Fruit fly (Drosophila melanogaster): ENCODE results near the gene Nrg.

Gene Nrg

DNA sequence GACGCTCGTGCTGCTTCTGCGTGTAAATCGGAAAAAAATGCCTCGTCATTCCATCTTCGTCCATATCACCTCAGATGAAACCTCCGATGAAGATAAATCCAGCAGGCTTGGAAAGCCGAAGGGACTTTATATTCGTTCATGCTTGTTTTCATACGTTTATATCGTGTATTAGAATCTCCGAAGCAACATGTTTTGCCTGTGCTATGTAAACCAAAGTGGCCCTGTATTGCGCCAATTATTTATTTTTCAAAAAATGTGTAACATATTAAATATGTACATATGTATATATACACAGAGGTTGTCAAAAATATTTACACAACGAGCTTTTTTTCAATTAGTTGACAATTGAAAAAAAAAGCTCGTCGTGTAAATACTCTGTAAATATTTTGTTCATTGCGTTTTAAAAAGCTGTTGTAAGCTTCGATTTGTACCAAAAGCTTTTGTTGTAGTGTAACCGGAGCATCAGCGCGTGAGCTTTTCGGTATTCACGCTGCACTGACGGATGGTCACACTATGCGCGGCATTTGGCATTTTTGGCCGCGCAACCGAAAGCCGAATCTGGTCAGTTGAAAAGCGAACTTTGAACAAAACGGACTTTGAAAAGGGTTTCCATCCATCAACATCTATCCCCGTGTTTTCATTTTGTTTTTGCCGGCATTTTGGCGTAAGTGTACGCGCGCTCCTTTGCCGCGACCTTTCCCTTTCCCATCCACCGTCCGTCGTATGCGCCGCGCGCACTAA is 56.7 kb downstream of the Nrg start, which contains the start of gene CG12065 (continued):
- peak; percentile 31 for TF ChIP-seq D19A (tag; optimal IDR thresholded peaks at IDR 0.05)
- TF ChIP-seq Lhr (GFP tag; optimal IDR thresholded peaks at IDR 0.05), result peak; percentile 90
- no peak for TF ChIP-seq prd (optimal IDR thresholded peaks at IDR 0.05)
- TF ChIP-seq prd (GFP tag; IDR thresholded peaks at IDR 0.05), result 0 out of 3 replicates have a peak, but pooled peaks have one; percentile 17
- TF ChIP-seq NC2β (GFP tag; optimal IDR thresholded peaks at IDR 0.05), result no peak
- no peak for TF ChIP-seq phol (tag; optimal IDR thresholded peaks at IDR 0.05)
- no peak for TF ChIP-seq CG9437 (GFP tag; optimal IDR thresholded peaks at IDR 0.05)
- peak; percentile 10; the same call in 1 of the 3 replicates for TF ChIP-seq Dbx (GFP tag; IDR thresholded peaks at IDR 0.05)
- TF ChIP-seq ato (GFP tag; IDR thresholded peaks at IDR 0.05; ENCODE audit: partially characterized antibody), result peak; percentile 63
- no peak for TF ChIP-seq hkb (optimal IDR thresholded peaks at IDR 0.05)
- TF ChIP-seq hkb (GFP tag; IDR thresholded peaks at IDR 0.05), result peak; percentile 36; the same call in 1 of the 2 replicates
- TF ChIP-seq CG9727 (GFP tag; optimal IDR thresholded peaks at IDR 0.05), result no peak
- TF ChIP-seq CG6689 (GFP tag; IDR thresholded peaks at IDR 0.05), result no peak
- peak; percentile 13 for TF ChIP-seq bab2 (GFP tag; optimal IDR thresholded peaks at IDR 0.05)
- TF ChIP-seq CG8388 (GFP tag; optimal IDR thresholded peaks at IDR 0.05), result peak; percentile 54
- no peak for TF ChIP-seq hth (optimal IDR thresholded peaks at IDR 0.05)
- peak; percentile 47 for TF ChIP-seq gcm (GFP tag; optimal IDR thresholded peaks at IDR 0.05)
- no peak for TF ChIP-seq stc (GFP tag; IDR thresholded peaks at IDR 0.05)
- peak; percentile 49; the same call in 2 of the 3 replicates for TF ChIP-seq knrl (GFP tag; IDR thresholded peaks at IDR 0.05; ENCODE audit: partially characterized antibody)
- peak; percentile 40 for TF ChIP-seq Dek (tag; optimal IDR thresholded peaks at IDR 0.05)
- TF ChIP-seq CG17361 (GFP tag; IDR thresholded peaks at IDR 0.05), result peak; percentile 37; the same call in 1 of the 3 replicates
- peak; percentile 16; the same call in 1 of the 2 replicates for TF ChIP-seq ranshi (GFP tag; IDR thresholded peaks at IDR 0.05)
- TF ChIP-seq ase (GFP tag; IDR thresholded peaks at IDR 0.05), result no peak
- peak; percentile 67 for TF ChIP-seq Nf-YC (tag; optimal IDR thresholded peaks at IDR 0.05)
- peak; percentile 69 for TF ChIP-seq tap (tag; optimal IDR thresholded peaks at IDR 0.05)
- TF ChIP-seq sug (tag; optimal IDR thresholded peaks at IDR 0.05), result peak; percentile 56
- peak; percentile 73 for TF ChIP-seq fd3F (GFP tag; optimal IDR thresholded peaks at IDR 0.05)
- peak; percentile 84 for TF ChIP-seq CG11504 (tag; optimal IDR thresholded peaks at IDR 0.05)
- TF ChIP-seq Ravus (GFP tag; IDR thresholded peaks at IDR 0.05), result no peak
- peak in 1 of 3 experiments; percentile 44 for TF ChIP-seq lola (GFP tag; optimal IDR thresholded peaks at IDR 0.05)
- peak; percentile 80 for TF ChIP-seq Med (GFP tag)
- TF ChIP-seq CG2712 (tag; optimal IDR thresholded peaks at IDR 0.05), result peak; percentile 39
- peak; percentile 12 for TF ChIP-seq corto (GFP tag; optimal IDR thresholded peaks at IDR 0.05)
- no peak for TF ChIP-seq Poxn (GFP tag; IDR thresholded peaks at IDR 0.05)
- TF ChIP-seq Eip74EF (GFP tag; optimal IDR thresholded peaks at IDR 0.05), result peak in 1 of 2 experiments; percentile 34
- TF ChIP-seq Scr (GFP tag; IDR thresholded peaks at IDR 0.05; ENCODE audit: partially characterized antibody), result peak; percentile 25; the same call in 1 of the 2 replicates
- TF ChIP-seq Nf-YB (GFP tag; optimal IDR thresholded peaks at IDR 0.05), result peak; percentile 54
- TF ChIP-seq D (optimal IDR thresholded peaks at IDR 0.05), result no peak
- peak; percentile 11 for TF ChIP-seq D (GFP tag; optimal IDR thresholded peaks at IDR 0.05)
- peak in 1 of 2 experiments; percentile 26 for TF ChIP-seq Pdp1 (GFP tag; optimal IDR thresholded peaks at IDR 0.05)
- peak; percentile 48; the same call in 1 of the 2 replicates for TF ChIP-seq CG31441 (GFP tag; IDR thresholded peaks at IDR 0.05)
- peak; percentile 10; the same call in 1 of the 2 replicates for TF ChIP-seq inv (GFP tag; IDR thresholded peaks at IDR 0.05; ENCODE audit: partially characterized antibody)
- no peak for TF ChIP-seq ro (GFP tag; IDR thresholded peaks at IDR 0.05)
- peak in 1 of 2 experiments; percentile 26 for TF ChIP-seq insv (GFP tag; optimal IDR thresholded peaks at IDR 0.05)
- TF ChIP-seq nerfin-1 (tag; optimal IDR thresholded peaks at IDR 0.05), result peak; percentile 80
- peak; percentile 88 for TF ChIP-seq HmgZ (tag; optimal IDR thresholded peaks at IDR 0.05)
- TF ChIP-seq Hmr (GFP tag; optimal IDR thresholded peaks at IDR 0.05), result peak; percentile 64
- peak in 1 of 3 experiments; percentile 35 for TF ChIP-seq Stat92E (GFP tag; optimal IDR thresholded peaks at IDR 0.05)
